Worm (Caenorhabditis elegans): ENCODE data around the gene F41B4.3.

The F41B4.3 gene

ce11 chrX:6866900-6867299 lies 31.0 kb upstream of the F41B4.3 start:
- TF ChIP-seq hlh-1 (tag; optimal IDR thresholded peaks at IDR 0.05): no peak

- TF ChIP-seq hlh-1 (tag; optimal IDR thresholded peaks at IDR 0.05): no peak
- TF ChIP-seq mab-5 (tag; optimal IDR thresholded peaks at IDR 0.05): no peak
- no peak for TF ChIP-seq unc-39 (tag; optimal IDR thresholded peaks at IDR 0.05)
- TF ChIP-seq ceh-43 (GFP tag; optimal IDR thresholded peaks at IDR 0.05): no peak
- TF ChIP-seq nhr-28 (tag; optimal IDR thresholded peaks at IDR 0.05): no peak
- TF ChIP-seq nhr-12 (tag; optimal IDR thresholded peaks at IDR 0.05): no peak
- no peak for TF ChIP-seq lin-13 (tag; optimal IDR thresholded peaks at IDR 0.05)
Measured at ce11 chrX:6865839-6866238, 29.9 kb upstream of the F41B4.3 start, which contains the start of gene odr-10. Gene odr-10 (minus strand): TSS chrX:6865939.

ce11 chrX:6863032-6863431 lies 27.1 kb upstream of the F41B4.3 start, which contains the start of gene nep-4:
Gene nep-4 (minus strand): TSS chrX:6863424.
- TF ChIP-seq unc-62 (GFP tag; optimal IDR thresholded peaks at IDR 0.05): no peak
- TF ChIP-seq snpc-4 (tag; optimal IDR thresholded peaks at IDR 0.05): no peak

ce11 chrX:6861564-6861963 lies 25.6 kb upstream of the F41B4.3 start:
- TF ChIP-seq mls-2 (tag; optimal IDR thresholded peaks at IDR 0.05): no peak
- no peak for TF ChIP-seq nhr-76 (tag; optimal IDR thresholded peaks at IDR 0.05)
- no peak for TF ChIP-seq ceh-39 (tag; optimal IDR thresholded peaks at IDR 0.05)
- TF ChIP-seq ces-1 (GFP tag; optimal IDR thresholded peaks at IDR 0.05): no peak

- no peak for TF ChIP-seq ceh-39 (tag; optimal IDR thresholded peaks at IDR 0.05)
- TF ChIP-seq ces-1 (GFP tag; optimal IDR thresholded peaks at IDR 0.05): peak; percentile 67
- no peak for TF ChIP-seq mls-2 (tag; optimal IDR thresholded peaks at IDR 0.05)
Measured at ce11 chrX:6856793-6857192, 20.9 kb upstream of the F41B4.3 start.

- TF ChIP-seq lin-13 (tag; optimal IDR thresholded peaks at IDR 0.05) (no peak), lsy-2 (tag; optimal IDR thresholded peaks at IDR 0.05) (no peak), ceh-39 (tag; optimal IDR thresholded peaks at IDR 0.05) (no peak), nhr-237 (tag; optimal IDR thresholded peaks at IDR 0.05) (no peak)
Measured at ce11 chrX:6853318-6853717, 17.4 kb upstream of the F41B4.3 start, which contains the start of gene rig-3. Gene rig-3 (plus strand): TSS chrX:6853618.

ce11 chrX:6850412-6850811 lies 14.5 kb upstream of the F41B4.3 start:
- TF ChIP-seq hlh-1 (tag; optimal IDR thresholded peaks at IDR 0.05): no peak
- TF ChIP-seq ces-1 (GFP tag; optimal IDR thresholded peaks at IDR 0.05): peak; percentile 38
- no peak for TF ChIP-seq nhr-237 (tag; optimal IDR thresholded peaks at IDR 0.05)
- no peak for TF ChIP-seq elt-1 (tag; optimal IDR thresholded peaks at IDR 0.05; ENCODE audit: borderline replicate concordance, insufficient read depth)
- TF ChIP-seq cnd-1 (tag; optimal IDR thresholded peaks at IDR 0.05): no peak
- TF ChIP-seq ceh-43 (GFP tag; optimal IDR thresholded peaks at IDR 0.05): no peak

ce11 chrX:6848596-6848995 lies 12.7 kb upstream of the F41B4.3 start:
- TF ChIP-seq nhr-76 (tag; optimal IDR thresholded peaks at IDR 0.05) (no peak), lsy-2 (tag; optimal IDR thresholded peaks at IDR 0.05) (no peak), nhr-2 (tag; optimal IDR thresholded peaks at IDR 0.05) (no peak), ham-2 (GFP tag; optimal IDR thresholded peaks at IDR 0.05) (no peak), cnd-1 (tag; optimal IDR thresholded peaks at IDR 0.05) (no peak), elt-3 (tag; optimal IDR thresholded peaks at IDR 0.05) (no peak), elt-1 (tag; optimal IDR thresholded peaks at IDR 0.05; ENCODE audit: borderline replicate concordance, insufficient read depth) (no peak), mab-5 (tag; optimal IDR thresholded peaks at IDR 0.05) (no peak), ces-1 (GFP tag; optimal IDR thresholded peaks at IDR 0.05) (no peak), ztf-11 (tag; optimal IDR thresholded peaks at IDR 0.05) (no peak)

ce11 chrX:6845934-6846333 lies 10.0 kb upstream of the F41B4.3 start, which contains the start of gene C53B7.2:
Gene C53B7.2 (plus strand): TSS chrX:6846234.
- TF ChIP-seq sptf-1 (tag; optimal IDR thresholded peaks at IDR 0.05): no peak

Data from whole organism, mixed stage, embryonic.